Worm (Caenorhabditis elegans): ENCODE results near the gene Y32G9A.3.

Gene Y32G9A.3

ce11 chrV:1918030-1918559 lies 6.9 kb downstream of the Y32G9A.3 start, which contains the start of gene Y32G9A.2 (continued):
- TF ChIP-seq nhr-19 (GFP tag; conservative IDR thresholded peaks at IDR 0.05) (no peak), nhr-28 (tag; optimal IDR thresholded peaks at IDR 0.05) (no peak), blmp-1 (tag; optimal IDR thresholded peaks at IDR 0.05) (peak; percentile 81), nhr-71 (tag; optimal IDR thresholded peaks at IDR 0.05) (no peak), ceh-82 (tag; optimal IDR thresholded peaks at IDR 0.05) (peak in 1 of 3 experiments; percentile 36), fos-1 (tag; optimal IDR thresholded peaks at IDR 0.05) (no peak), nhr-47 (tag; optimal IDR thresholded peaks at IDR 0.05) (no peak), alr-1 (tag; optimal IDR thresholded peaks at IDR 0.05; ENCODE audit: borderline replicate concordance) (no peak), ceh-8 (GFP tag; optimal IDR thresholded peaks at IDR 0.05) (no peak), nhr-84 (tag; optimal IDR thresholded peaks at IDR 0.05) (no peak), nhr-85 (tag) (peak; percentile 68), lin-35 (GFP tag; optimal IDR thresholded peaks at IDR 0.05) (peak; percentile 51 to 78), lsy-2 (tag; optimal IDR thresholded peaks at IDR 0.05) (peak in 1 of 2 experiments; percentile 72), zag-1 (tag; optimal IDR thresholded peaks at IDR 0.05) (no peak), ztf-11 (tag; optimal IDR thresholded peaks at IDR 0.05) (no peak), lin-15B (tag; optimal IDR thresholded peaks at IDR 0.05) (peak; percentile 22), tlp-1 (tag; optimal IDR thresholded peaks at IDR 0.05) (no peak), fkh-10 (GFP tag; optimal IDR thresholded peaks at IDR 0.05) (no peak), zip-4 (GFP tag; optimal IDR thresholded peaks at IDR 0.05) (no peak)

ce11 chrV:1920105-1920504 lies 8.9 kb downstream of the Y32G9A.3 start, which contains the start of gene Y32G9A.12:
Gene Y32G9A.12 (minus strand): TSS chrV:1920205.
- no peak for TF ChIP-seq lir-3 (tag; optimal IDR thresholded peaks at IDR 0.05; ENCODE audit: poor library complexity)
- TF ChIP-seq ceh-82 (tag; optimal IDR thresholded peaks at IDR 0.05), result no peak

ce11 chrV:1921321-1921720 lies 10.1 kb downstream of the Y32G9A.3 start, which contains the start of gene gst-37:
Gene gst-37 (plus strand): TSS chrV:1921621.
- TF ChIP-seq mdl-1 (tag; optimal IDR thresholded peaks at IDR 0.05), result no peak
- TF ChIP-seq C16A3.4 (tag; optimal IDR thresholded peaks at IDR 0.05), result no peak
- no peak for TF ChIP-seq fos-1 (tag; optimal IDR thresholded peaks at IDR 0.05)
- no peak for TF ChIP-seq efl-1 (optimal IDR thresholded peaks at IDR 0.05)
- TF ChIP-seq efl-1 (GFP tag; optimal IDR thresholded peaks at IDR 0.05 in 1 of 2), result no peak
- TF ChIP-seq unc-130 (tag; optimal IDR thresholded peaks at IDR 0.05), result no peak
- no peak for TF ChIP-seq nhr-20 (tag; optimal IDR thresholded peaks at IDR 0.05)
- no peak for TF ChIP-seq jun-1 (tag; optimal IDR thresholded peaks at IDR 0.05)
- no peak for TF ChIP-seq ceh-88 (GFP tag; IDR thresholded peaks at IDR 0.05)
- no peak for TF ChIP-seq sox-4 (tag; optimal IDR thresholded peaks at IDR 0.05)
- no peak for TF ChIP-seq Y116A8C.19 (tag; optimal IDR thresholded peaks at IDR 0.05; ENCODE audit: borderline replicate concordance)
- no peak for TF ChIP-seq fkh-10 (GFP tag; optimal IDR thresholded peaks at IDR 0.05)
- no peak for TF ChIP-seq snpc-4 (tag; optimal IDR thresholded peaks at IDR 0.05)
- TF ChIP-seq irx-1 (tag; optimal IDR thresholded peaks at IDR 0.05), result no peak
- TF ChIP-seq unc-30 (tag; optimal IDR thresholded peaks at IDR 0.05), result no peak
- TF ChIP-seq xbp-1 (tag; optimal IDR thresholded peaks at IDR 0.05), result no peak
- no peak for TF ChIP-seq ets-5 (GFP tag; IDR thresholded peaks at IDR 0.05)
- TF ChIP-seq efl-3 (GFP tag; optimal IDR thresholded peaks at IDR 0.05), result no peak
- TF ChIP-seq pax-3 (tag; optimal IDR thresholded peaks at IDR 0.05), result no peak
- TF ChIP-seq fkh-4 (tag; optimal IDR thresholded peaks at IDR 0.05; ENCODE audit: borderline replicate concordance), result no peak
- TF ChIP-seq nhr-76 (tag; optimal IDR thresholded peaks at IDR 0.05), result no peak

- no peak for TF ChIP-seq irx-1 (tag; optimal IDR thresholded peaks at IDR 0.05)
- TF ChIP-seq nhr-84 (tag; optimal IDR thresholded peaks at IDR 0.05), result no peak
- no peak for TF ChIP-seq unc-86 (tag; optimal IDR thresholded peaks at IDR 0.05)
- TF ChIP-seq rnt-1 (tag; optimal IDR thresholded peaks at IDR 0.05), result no peak
- no peak for TF ChIP-seq skn-1 (tag; optimal IDR thresholded peaks at IDR 0.05)
- no peak for TF ChIP-seq hlh-17 (GFP tag; optimal IDR thresholded peaks at IDR 0.05; ENCODE audit: borderline replicate concordance)
- TF ChIP-seq nhr-12 (tag; optimal IDR thresholded peaks at IDR 0.05), result no peak
- TF ChIP-seq lin-14 (GFP tag; optimal IDR thresholded peaks at IDR 0.05), result no peak
- TF ChIP-seq ceh-8 (GFP tag; optimal IDR thresholded peaks at IDR 0.05), result no peak
- no peak for TF ChIP-seq sptf-1 (tag; optimal IDR thresholded peaks at IDR 0.05)
- no peak for TF ChIP-seq C04F5.9 (tag; optimal IDR thresholded peaks at IDR 0.05)
These were observed 14.3 kb downstream of the Y32G9A.3 start, which contains the start of gene T06A1.1 for ce11 chrV:1925487-1925886. Gene T06A1.1 (minus strand): TSS chrV:1925587.

Data from whole organism, L1 larva.